Worm (Caenorhabditis elegans) whole organism, L1 larva: ENCODE results near the gene catp-6.

Experiments
- blmp-1 ChIP-seq: fragments of 150-350 bp; optimal IDR thresholded peaks from 2 replicates; lab custom pipeline; 2014; ENCODE audit warnings: missing biosample characterization, missing genetic modification characterization
- pqm-1 ChIP-seq: sonication (generic microtip); optimal IDR thresholded peaks from 3 replicates; lab custom pipeline; 2017; ENCODE audit warnings: missing biosample characterization, missing genetic modification characterization
- unc-62 ChIP-seq: fragments of 150-350 bp; optimal IDR thresholded peaks from 2 replicates; lab custom pipeline; 2014; ENCODE audit warnings: missing biosample characterization, missing genetic modification reagents, missing genetic modification characterization
- ztf-11 ChIP-seq, 2 experiments: sonication (generic microtip); optimal IDR thresholded peaks; 2 replicates each; lab custom pipeline; 2016 to 2017; ENCODE audit warnings: missing genetic modification characterization in 2 of 2, missing biosample characterization in 1 of 2, missing compliant biosample characterization in 1 of 2

- TF ChIP-seq blmp-1 (no peak), ztf-11 (tag; optimal IDR thresholded peaks at IDR 0.05; lab: Kevin White, UChicago) (no peak), pqm-1 (no peak), unc-62 (GFP tag; lab: Kevin White, UChicago) (no peak)
Measured at ce11 chrIV:9798307-9798706, 26.1 kb downstream of the catp-6 start.
